Worm (Caenorhabditis elegans): ENCODE results near the gene K08E7.6.

DNA sequence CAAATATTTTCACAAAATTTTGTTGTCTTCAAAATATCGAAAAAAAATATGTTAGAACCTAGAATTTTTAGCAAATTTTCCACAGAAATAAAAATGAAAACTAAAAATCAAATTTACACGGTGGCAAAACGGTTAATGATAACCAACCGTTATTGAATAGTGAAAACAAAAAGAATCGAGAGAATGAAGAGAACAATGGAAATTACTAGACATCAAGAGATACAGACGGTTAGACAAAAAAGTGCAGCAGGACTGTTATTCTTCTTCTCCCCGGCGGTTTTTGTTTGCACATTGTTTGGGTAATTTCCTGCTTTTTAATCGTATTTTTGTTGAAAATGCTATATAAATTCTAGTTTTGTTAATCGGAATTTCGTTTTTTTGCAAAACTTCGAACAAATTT, 37.9 kb upstream of the K08E7.6 start:
- TF ChIP-seq him-1 (tag; optimal IDR thresholded peaks at IDR 0.05) (no peak), dao-5 (tag; optimal IDR thresholded peaks at IDR 0.05) (no peak), W03F9.2 (tag; optimal IDR thresholded peaks at IDR 0.05) (no peak)
